Worm (Caenorhabditis elegans): ENCODE results near the gene fbxb-49.

- TF ChIP-seq ama-1 (optimal IDR thresholded peaks at IDR 0.05) (no peak), flt-1 (GFP tag; IDR thresholded peaks at IDR 0.05) (no peak), F13C5.2 (tag; optimal IDR thresholded peaks at IDR 0.05) (no peak)
Observed at ce11 chrII:1568214-1568613, at the start of gene fbxb-49.
